Worm (Caenorhabditis elegans): ENCODE measurements around the gene fbxa-25.

fbxa-25 gene

DNA sequence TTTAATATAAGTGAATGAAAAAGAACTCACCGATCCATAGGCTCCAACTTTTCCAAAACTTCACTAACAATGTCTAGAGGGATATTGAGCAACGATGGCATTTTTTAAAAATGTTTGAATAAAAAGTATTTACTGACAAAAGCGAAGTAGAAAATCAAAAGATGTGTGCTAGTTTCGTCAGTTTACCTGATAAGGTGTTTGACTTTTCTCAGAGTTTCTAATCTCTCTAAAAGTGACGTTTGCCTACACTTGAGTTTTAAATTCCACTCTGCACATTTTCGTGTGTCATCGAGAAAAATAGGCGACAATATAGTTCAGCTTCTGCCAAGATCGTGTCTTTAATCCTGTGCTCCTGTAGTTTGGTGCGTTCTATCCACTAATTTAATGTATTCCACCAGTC lies 27.7 kb downstream of the fbxa-25 start, which contains the start of gene fbxa-15:
fbxa-15 (minus strand) TSS at position 101 of the 400 bp plus-strand sequence.
- TF ChIP-seq ttx-3 (tag; optimal IDR thresholded peaks at IDR 0.05) = no peak
- no peak for TF ChIP-seq unc-55 (GFP tag; optimal IDR thresholded peaks at IDR 0.05)
- TF ChIP-seq ceh-14 (tag; optimal IDR thresholded peaks at IDR 0.05) = no peak
- no peak for TF ChIP-seq pax-1 (tag; optimal IDR thresholded peaks at IDR 0.05)
- TF ChIP-seq fax-1 (tag; optimal IDR thresholded peaks at IDR 0.05) = no peak
- TF ChIP-seq T23F11.4 (GFP tag; optimal IDR thresholded peaks at IDR 0.05) = no peak
- no peak for TF ChIP-seq nhr-232 (tag; optimal IDR thresholded peaks at IDR 0.05)
- no peak for TF ChIP-seq sdc-2 (tag; optimal IDR thresholded peaks at IDR 0.05)
- TF ChIP-seq npax-4 (tag; optimal IDR thresholded peaks at IDR 0.05) = no peak
- TF ChIP-seq elt-4 (tag; optimal IDR thresholded peaks at IDR 0.05) = no peak
- no peak for TF ChIP-seq K09A11.1 (tag; optimal IDR thresholded peaks at IDR 0.05; ENCODE audit: insufficient read depth)
- no peak for TF ChIP-seq hlh-6 (tag; optimal IDR thresholded peaks at IDR 0.05)
- TF ChIP-seq pat-9 (tag; optimal IDR thresholded peaks at IDR 0.05) = no peak
- no peak for TF ChIP-seq che-1 (tag; optimal IDR thresholded peaks at IDR 0.05)
- no peak for TF ChIP-seq ceh-24 (tag; optimal IDR thresholded peaks at IDR 0.05)
- no peak for TF ChIP-seq nfya-1 (tag; optimal IDR thresholded peaks at IDR 0.05)
- no peak for TF ChIP-seq ceh-22 (tag; optimal IDR thresholded peaks at IDR 0.05)

DNA sequence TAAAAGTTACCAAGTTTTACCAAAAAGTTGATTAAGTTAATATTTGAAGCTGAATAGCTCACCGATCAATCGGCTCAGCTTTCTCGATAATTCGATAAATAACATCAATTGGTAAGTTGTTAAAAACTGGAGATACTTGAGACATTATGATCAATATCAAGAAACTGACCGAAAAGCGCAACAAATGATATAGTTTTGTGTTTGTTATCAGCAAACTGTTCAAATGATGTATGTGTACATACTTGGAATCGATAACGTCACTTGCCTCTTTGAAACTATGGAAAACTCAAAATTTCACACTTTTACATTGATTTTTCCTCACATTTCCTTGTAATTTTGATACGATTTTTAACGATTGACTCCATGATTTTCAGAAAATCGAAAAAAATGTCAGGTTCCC lies 34.2 kb downstream of the fbxa-25 start, which contains the start of the genes fbxa-80 and fbxa-19:
fbxa-80 (minus strand) TSS at position 173 of the 400 bp plus-strand sequence.
fbxa-19 (plus strand) TSS at position 364 of the 400 bp plus-strand sequence.
- TF ChIP-seq hlh-30 (tag; optimal IDR thresholded peaks at IDR 0.05; ENCODE audit: insufficient read depth) = no peak
- TF ChIP-seq eyg-1 (tag; optimal IDR thresholded peaks at IDR 0.05) = no peak
- TF ChIP-seq unc-86 (tag; optimal IDR thresholded peaks at IDR 0.05) = no peak
- no peak for TF ChIP-seq unc-3 (GFP tag; conservative IDR thresholded peaks at IDR 0.05)
- TF ChIP-seq unc-3 (tag; optimal IDR thresholded peaks at IDR 0.05) = no peak
- no peak for TF ChIP-seq pha-2 (tag; optimal IDR thresholded peaks at IDR 0.05)
- TF ChIP-seq madf-2 (tag; optimal IDR thresholded peaks at IDR 0.05) = no peak
- no peak for TF ChIP-seq hlh-15 (tag; optimal IDR thresholded peaks at IDR 0.05)
- TF ChIP-seq dve-1 (tag; optimal IDR thresholded peaks at IDR 0.05) = no peak
- no peak for TF ChIP-seq sdc-2 (tag; optimal IDR thresholded peaks at IDR 0.05)
- no peak for TF ChIP-seq T23F11.4 (GFP tag; optimal IDR thresholded peaks at IDR 0.05)
- TF ChIP-seq tbx-2 (tag; optimal IDR thresholded peaks at IDR 0.05) = no peak
- TF ChIP-seq syd-9 (tag; optimal IDR thresholded peaks at IDR 0.05) = no peak
- no peak for TF ChIP-seq mec-3 (tag; optimal IDR thresholded peaks at IDR 0.05; ENCODE audit: borderline replicate concordance)

DNA sequence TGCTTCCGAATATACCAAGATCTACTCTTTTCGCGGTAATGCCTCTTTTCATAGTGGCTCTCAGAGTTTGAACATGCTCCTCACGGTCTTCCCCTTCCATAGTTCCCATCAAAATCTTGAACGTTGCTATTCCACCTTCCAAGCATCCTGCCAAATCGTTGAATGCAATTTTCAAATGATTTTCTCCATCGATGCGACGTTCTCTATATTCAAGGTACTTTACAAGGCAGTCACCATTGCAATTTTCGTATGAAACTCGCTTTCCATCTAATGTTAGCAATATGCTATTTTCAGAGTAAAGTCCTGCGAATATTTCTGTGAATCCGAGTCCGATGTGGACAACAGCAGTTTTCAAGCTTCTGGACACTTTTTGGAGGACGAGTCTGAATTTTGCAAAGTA lies 35.0 kb downstream of the fbxa-25 start:
- no peak for TF ChIP-seq lin-11 (tag; optimal IDR thresholded peaks at IDR 0.05)
- no peak for TF ChIP-seq tbx-2 (tag; optimal IDR thresholded peaks at IDR 0.05)
- no peak for TF ChIP-seq pha-4 (tag; optimal IDR thresholded peaks at IDR 0.05)
- TF ChIP-seq ceh-34 (tag; optimal IDR thresholded peaks at IDR 0.05) = no peak
- no peak for TF ChIP-seq elt-4 (tag; optimal IDR thresholded peaks at IDR 0.05)
- no peak for TF ChIP-seq dve-1 (tag; optimal IDR thresholded peaks at IDR 0.05)
- no peak for TF ChIP-seq K09A11.1 (tag; optimal IDR thresholded peaks at IDR 0.05; ENCODE audit: insufficient read depth)

DNA sequence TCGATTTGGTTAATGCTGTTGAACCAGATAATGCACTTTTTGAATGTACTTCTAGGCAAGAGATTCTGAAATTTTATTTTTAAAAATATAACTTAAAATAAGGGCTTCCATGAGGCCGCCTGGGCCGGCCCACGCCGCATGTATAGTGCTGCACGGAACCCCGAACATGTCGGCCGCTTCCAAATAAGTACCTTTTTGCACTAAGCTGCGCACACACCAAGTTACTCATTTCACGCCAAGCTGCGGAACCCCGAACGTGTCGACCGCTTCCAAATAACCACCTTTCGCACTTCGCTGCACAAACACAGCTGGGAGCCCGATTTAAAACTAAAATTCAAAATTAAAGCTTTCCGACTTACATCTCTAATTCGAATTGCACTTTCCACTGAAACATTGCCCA lies 37.9 kb downstream of the fbxa-25 start:
- no peak for TF ChIP-seq nhr-232 (tag; optimal IDR thresholded peaks at IDR 0.05)
- no peak for TF ChIP-seq fkh-10 (GFP tag; optimal IDR thresholded peaks at IDR 0.05)
- TF ChIP-seq ceh-31 (tag; optimal IDR thresholded peaks at IDR 0.05) = no peak
- TF ChIP-seq ceh-24 (tag; optimal IDR thresholded peaks at IDR 0.05) = no peak
- no peak for TF ChIP-seq ceh-19 (GFP tag; optimal IDR thresholded peaks at IDR 0.05)
- no peak for TF ChIP-seq che-1 (tag; optimal IDR thresholded peaks at IDR 0.05)
- TF ChIP-seq fkh-6 (tag; optimal IDR thresholded peaks at IDR 0.05) = no peak
- TF ChIP-seq hlh-13 (GFP tag; optimal IDR thresholded peaks at IDR 0.05) = no peak
- TF ChIP-seq unc-3 (GFP tag; conservative IDR thresholded peaks at IDR 0.05) = no peak
- no peak for TF ChIP-seq unc-3 (tag; optimal IDR thresholded peaks at IDR 0.05)
- TF ChIP-seq ceh-6 (GFP tag; optimal IDR thresholded peaks at IDR 0.05) = no peak
- TF ChIP-seq madf-2 (tag; optimal IDR thresholded peaks at IDR 0.05) = no peak
- TF ChIP-seq fax-1 (tag; optimal IDR thresholded peaks at IDR 0.05) = no peak
- no peak for TF ChIP-seq tbx-2 (tag; optimal IDR thresholded peaks at IDR 0.05)
- TF ChIP-seq hlh-30 (tag; optimal IDR thresholded peaks at IDR 0.05; ENCODE audit: insufficient read depth) = no peak
- TF ChIP-seq tbx-7 (tag; optimal IDR thresholded peaks at IDR 0.05) = no peak
